Worm (Caenorhabditis elegans) whole organism, L2 larva: ENCODE results near the gene wago-10.

ENCODE experiments used
- C34F6.9 ChIP-seq: fragments of 150-350 bp; optimal IDR thresholded peaks from 2 replicates; lab custom pipeline; 2014; ENCODE audit warnings: missing biosample characterization, missing genetic modification characterization
- F13H6.1 ChIP-seq: sonication (generic microtip); optimal IDR thresholded peaks from 2 replicates; lab custom pipeline; 2016; ENCODE audit warnings: missing genetic modification characterization, missing compliant biosample characterization
- R02D3.7 ChIP-seq: fragments of 150-350 bp; optimal IDR thresholded peaks from 2 replicates; lab custom pipeline; 2014; ENCODE audit warnings: missing biosample characterization, missing genetic modification characterization
- Y55F3AM.14 ChIP-seq: fragments of 200-800 bp; sonication (Bioruptor generic); optimal IDR thresholded peaks from 2 replicates; lab custom pipeline; 2018; ENCODE audit warnings: mild to moderate bottlenecking, missing genetic modification characterization, missing compliant biosample characterization
- ZK546.5 ChIP-seq: sonication (generic microtip); optimal IDR thresholded peaks from 2 replicates; lab custom pipeline; 2017; ENCODE audit warnings: missing biosample characterization, missing genetic modification characterization
- alr-1 ChIP-seq: fragments of 150-350 bp; optimal IDR thresholded peaks from 2 replicates; lab custom pipeline; 2014; ENCODE audit warnings: missing biosample characterization, missing genetic modification characterization
- aly-2 ChIP-seq: fragments of 150-350 bp; optimal IDR thresholded peaks from 2 replicates; lab custom pipeline; 2014; ENCODE audit warnings: missing biosample characterization, missing genetic modification characterization
- ama-1 ChIP-seq: fragments of 150-350 bp; optimal IDR thresholded peaks from 2 replicates; lab custom pipeline; 2018; ENCODE audit warnings: inconsistent platforms
- blmp-1 ChIP-seq: sonication (generic microtip); optimal IDR thresholded peaks from 2 replicates; lab custom pipeline; 2017; ENCODE audit warnings: missing genetic modification characterization, mild to moderate bottlenecking, missing compliant biosample characterization, antibody characterized with exemption, moderate library complexity; ENCODE audit not compliant: insufficient read depth
- ceh-16 ChIP-seq: fragments of 150-350 bp; optimal IDR thresholded peaks from 2 replicates; lab custom pipeline; 2014; ENCODE audit warnings: missing biosample characterization, missing genetic modification characterization
- crh-2 ChIP-seq: sonication (generic microtip); optimal IDR thresholded peaks from 2 replicates; lab custom pipeline; 2017; ENCODE audit warnings: missing biosample characterization, missing genetic modification characterization
- dmd-4 ChIP-seq: sonication (generic microtip); optimal IDR thresholded peaks from 2 replicates; lab custom pipeline; 2017; ENCODE audit warnings: missing biosample characterization, missing genetic modification characterization
- egl-27 ChIP-seq: sonication (generic microtip); optimal IDR thresholded peaks from 3 replicates; lab custom pipeline; 2017; ENCODE audit warnings: missing biosample characterization, missing genetic modification reagents, missing genetic modification characterization
- elt-1 ChIP-seq: fragments of 150-350 bp; optimal IDR thresholded peaks from 2 replicates; lab custom pipeline; 2014; ENCODE audit warnings: missing biosample characterization, missing genetic modification characterization
- elt-3 ChIP-seq: sonication (generic microtip); optimal IDR thresholded peaks from 2 replicates; lab custom pipeline; 2017; ENCODE audit warnings: missing biosample characterization, missing genetic modification characterization
- fos-1 ChIP-seq: fragments of 150-350 bp; optimal IDR thresholded peaks from 2 replicates; lab custom pipeline; 2014; ENCODE audit warnings: missing biosample characterization, missing genetic modification characterization
- gmeb-1 ChIP-seq: fragments of 150-350 bp; optimal IDR thresholded peaks from 2 replicates; lab custom pipeline; 2014; ENCODE audit warnings: missing biosample characterization, missing genetic modification characterization
- lin-39 ChIP-seq: fragments of 150-350 bp; optimal IDR thresholded peaks from 2 replicates; lab custom pipeline; 2014; ENCODE audit warnings: missing biosample characterization, missing genetic modification reagents, missing genetic modification characterization
- lsy-2 ChIP-seq, 2 experiments: fragments of 150-350 bp in 1 of 2; sonication (generic microtip) in 1 of 2; optimal IDR thresholded peaks; 2 replicates each; lab custom pipeline; 2014 to 2017; ENCODE audit warnings: missing biosample characterization in 2 of 2, missing genetic modification characterization in 2 of 2
- nhr-10 ChIP-seq: sonication (generic microtip); optimal IDR thresholded peaks from 2 replicates; lab custom pipeline; 2017; ENCODE audit warnings: missing biosample characterization, missing genetic modification characterization
- nhr-11 ChIP-seq: fragments of 150-350 bp; optimal IDR thresholded peaks from 2 replicates; lab custom pipeline; 2014; ENCODE audit warnings: missing biosample characterization, missing genetic modification characterization
- nhr-129 ChIP-seq: fragments of 150-350 bp; optimal IDR thresholded peaks from 2 replicates; lab custom pipeline; 2014; ENCODE audit warnings: missing biosample characterization, missing genetic modification characterization
- nhr-21 ChIP-seq: fragments of 150-350 bp; optimal IDR thresholded peaks from 2 replicates; lab custom pipeline; 2014; ENCODE audit warnings: missing biosample characterization, missing genetic modification characterization
- nhr-23 ChIP-seq: fragments of 150-350 bp; optimal IDR thresholded peaks from 2 replicates; lab custom pipeline; 2014; ENCODE audit warnings: missing biosample characterization, missing genetic modification reagents, missing genetic modification characterization
- nhr-6 ChIP-seq: fragments of 150-350 bp; optimal IDR thresholded peaks from 2 replicates; lab custom pipeline; 2014; ENCODE audit warnings: missing biosample characterization, missing genetic modification characterization
- nhr-77 ChIP-seq: fragments of 150-350 bp; optimal IDR thresholded peaks from 2 replicates; lab custom pipeline; 2014; ENCODE audit warnings: missing biosample characterization, missing genetic modification characterization
- skn-1 ChIP-seq: sonication (generic microtip); optimal IDR thresholded peaks from 2 replicates; lab custom pipeline; 2017; ENCODE audit warnings: missing biosample characterization, missing genetic modification characterization
- sma-3 ChIP-seq: sonication (generic microtip); optimal IDR thresholded peaks from 2 replicates; lab custom pipeline; 2016; ENCODE audit warnings: missing genetic modification reagents, missing genetic modification characterization, missing compliant biosample characterization
- sma-9 ChIP-seq, 2 experiments: fragments of 150-350 bp in 1 of 2; sonication (generic microtip) in 1 of 2; optimal IDR thresholded peaks; 2 replicates each; lab custom pipeline; 2014 to 2016; ENCODE audit warnings: missing genetic modification characterization in 2 of 2, mild to moderate bottlenecking in 1 of 2, missing biosample characterization in 1 of 2, missing compliant biosample characterization in 1 of 2, missing genetic modification reagents in 1 of 2, moderate library complexity in 1 of 2
- snpc-4 ChIP-seq: fragments of 150-350 bp; optimal IDR thresholded peaks from 2 replicates; lab custom pipeline; 2014; ENCODE audit warnings: missing biosample characterization, missing genetic modification characterization
- unc-39 ChIP-seq: fragments of 150-350 bp; optimal IDR thresholded peaks from 2 replicates; lab custom pipeline; 2014; ENCODE audit warnings: missing biosample characterization, missing genetic modification characterization
- unc-55 ChIP-seq: fragments of 150-350 bp; sonication (generic microtip); optimal IDR thresholded peaks from 3 replicates; lab custom pipeline; 2014; ENCODE audit warnings: missing biosample characterization, missing genetic modification reagents, missing genetic modification characterization
- unc-62 ChIP-seq: fragments of 150-350 bp; optimal IDR thresholded peaks from 2 replicates; lab custom pipeline; 2014; ENCODE audit warnings: missing biosample characterization, missing genetic modification reagents, missing genetic modification characterization
- ztf-1 ChIP-seq: fragments of 200-800 bp; sonication (Bioruptor generic); conservative IDR thresholded peaks from 2 replicates; pipeline ENCODE4 v1.3.6; 2022; ENCODE audit warnings: missing genetic modification characterization, missing compliant biosample characterization
- ztf-11 ChIP-seq: sonication (generic microtip); optimal IDR thresholded peaks from 2 replicates; lab custom pipeline; 2017; ENCODE audit warnings: missing biosample characterization, missing genetic modification characterization
- ztf-4 ChIP-seq: fragments of 150-350 bp; optimal IDR thresholded peaks from 2 replicates; lab custom pipeline; 2014; ENCODE audit warnings: missing biosample characterization, missing genetic modification characterization

Gene wago-10

DNA sequence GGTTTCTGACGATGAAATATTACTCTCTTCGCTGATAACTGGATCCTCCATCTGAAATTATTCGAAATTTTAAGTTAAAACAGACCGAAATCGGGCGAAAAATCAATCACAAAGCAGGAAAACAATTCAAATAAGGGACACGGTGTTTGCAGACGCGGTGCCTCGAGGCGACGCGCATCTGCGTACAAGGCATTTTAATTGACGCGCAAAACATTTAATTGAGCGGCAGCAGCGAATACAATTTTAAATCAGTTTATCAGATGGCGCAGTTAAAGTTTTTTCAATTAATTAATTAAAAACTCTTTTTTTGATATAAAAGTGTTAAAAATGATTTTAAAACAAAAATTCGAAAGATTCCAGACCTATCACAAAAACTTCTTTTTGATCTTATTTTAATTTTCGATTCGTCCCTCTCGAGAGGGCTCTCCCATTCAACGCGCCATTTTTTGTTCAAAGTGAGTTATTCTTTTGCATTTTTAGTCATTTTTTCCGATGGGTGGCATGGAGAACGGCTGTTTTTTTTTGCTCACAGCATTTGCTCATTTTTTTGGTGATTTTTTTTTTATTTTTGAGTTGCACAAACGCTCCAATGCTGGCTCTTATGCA is 31.6 kb upstream of the wago-10 start, which contains the start of gene phf-10:
phf-10 (minus strand) TSS at position 81 of the 606 bp plus-strand sequence.
- peak; percentile 69 for TF ChIP-seq gmeb-1
- TF ChIP-seq unc-55: peak; percentile 36
- TF ChIP-seq lsy-2 (tag; optimal IDR thresholded peaks at IDR 0.05; lab: Kevin White, UChicago): peak in 1 of 2 experiments; percentile 34
- no peak for TF ChIP-seq crh-2 (tag; lab: Kevin White, UChicago)
- no peak for TF ChIP-seq ztf-1 (GFP tag; lab: Robert Waterston, UW)
- no peak for TF ChIP-seq blmp-1
- TF ChIP-seq sma-3 (GFP tag; lab: Kevin White, UChicago): peak; percentile 8
- TF ChIP-seq snpc-4 (tag; lab: Kevin White, UChicago): no peak

ce11 chrV:312421-312820 is 30.8 kb upstream of the wago-10 start, which contains the start of gene nhr-15:
Gene nhr-15 (plus strand): TSS chrV:312721.
- TF ChIP-seq ama-1 (lab: Kevin White, UChicago): no peak
- no peak for TF ChIP-seq lsy-2 (tag; optimal IDR thresholded peaks at IDR 0.05; lab: Kevin White, UChicago)
- no peak for TF ChIP-seq nhr-6 (tag; lab: Kevin White, UChicago)
- TF ChIP-seq R02D3.7 (tag; lab: Kevin White, UChicago): no peak
- TF ChIP-seq, all 48 proteins: peak for 0

DNA sequence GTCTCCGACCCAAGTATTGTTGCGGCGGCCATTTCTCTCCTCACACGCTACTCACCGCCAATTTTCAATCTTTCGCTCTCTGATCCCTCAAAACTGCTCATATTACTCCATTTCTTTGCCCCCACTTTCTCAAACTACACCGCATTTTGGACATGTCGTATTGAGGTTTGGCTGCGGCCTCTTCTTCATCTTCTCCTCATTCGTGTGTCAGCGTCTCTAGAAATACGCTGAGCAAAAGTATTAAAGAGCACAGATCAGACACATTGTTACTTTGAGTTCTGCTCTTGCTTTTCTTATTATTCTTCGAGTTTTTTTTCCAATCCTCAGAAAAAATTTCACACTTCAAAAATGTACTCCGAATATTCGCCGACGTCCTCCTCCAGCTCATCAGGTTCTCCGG is 23.2 kb upstream of the wago-10 start:
- TF ChIP-seq lsy-2 (tag; optimal IDR thresholded peaks at IDR 0.05; lab: Kevin White, UChicago): no peak
- TF ChIP-seq Y55F3AM.14: no peak
- no peak for TF ChIP-seq nhr-77 (tag; lab: Kevin White, UChicago)
- no peak for TF ChIP-seq ceh-16 (tag; lab: Kevin White, UChicago)
- no peak for TF ChIP-seq nhr-10 (tag; lab: Kevin White, UChicago)
- TF ChIP-seq unc-39: no peak
- TF ChIP-seq nhr-129 (tag; lab: Kevin White, UChicago): no peak
- TF ChIP-seq aly-2 (tag; lab: Kevin White, UChicago): no peak
- no peak for TF ChIP-seq unc-55

ce11 chrV:330625-331024 is 12.6 kb upstream of the wago-10 start, which contains the start of gene abt-4:
Gene abt-4 (minus strand): TSS chrV:330725.
- no peak for TF ChIP-seq sma-9 (GFP tag; optimal IDR thresholded peaks at IDR 0.05; lab: Kevin White, UChicago)
- TF ChIP-seq sma-9 (tag; optimal IDR thresholded peaks at IDR 0.05; lab: Kevin White, UChicago): no peak
- TF ChIP-seq fos-1 (tag; lab: Kevin White, UChicago): no peak
- no peak for TF ChIP-seq alr-1 (tag; lab: Kevin White, UChicago)
- no peak for TF ChIP-seq ztf-4 (tag; lab: Kevin White, UChicago)
- no peak for TF ChIP-seq nhr-77 (tag; lab: Kevin White, UChicago)
- TF ChIP-seq R02D3.7 (tag; lab: Kevin White, UChicago): no peak
- TF ChIP-seq Y55F3AM.14: no peak
- no peak for TF ChIP-seq elt-1
- no peak for TF ChIP-seq unc-62 (GFP tag; lab: Kevin White, UChicago)
- TF ChIP-seq unc-39: no peak
- TF ChIP-seq elt-3: no peak

- peak; percentile 56 for TF ChIP-seq fos-1 (tag; lab: Kevin White, UChicago)
- no peak for TF ChIP-seq blmp-1
- TF ChIP-seq elt-3: no peak
- TF ChIP-seq, all 48 proteins: peak for 1
Observed at ce11 chrV:331245-331644, 12.0 kb upstream of the wago-10 start.

DNA sequence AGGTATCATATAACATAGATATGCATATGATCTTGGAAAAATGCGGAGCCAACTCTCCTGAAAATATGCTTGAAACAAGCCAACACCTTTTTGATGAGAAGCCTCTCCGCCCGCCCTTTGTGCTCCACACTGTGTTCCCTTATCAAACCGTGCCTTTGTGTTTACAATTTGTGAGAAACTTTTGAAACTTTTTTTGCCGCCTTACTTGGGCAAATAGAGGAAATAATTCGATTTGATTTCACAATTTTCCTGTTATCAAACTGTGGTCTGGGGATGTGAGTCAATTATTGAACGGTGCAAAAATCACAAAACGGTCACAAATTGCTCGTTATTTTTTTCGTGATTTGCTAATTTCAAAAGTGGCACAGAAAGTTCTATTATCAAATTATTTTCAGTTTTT is 10.6 kb upstream of the wago-10 start:
- TF ChIP-seq egl-27 (no peak), C34F6.9 (tag; lab: Kevin White, UChicago) (no peak), sma-9 (GFP tag; optimal IDR thresholded peaks at IDR 0.05; lab: Kevin White, UChicago) (peak; percentile 54), sma-9 (tag; optimal IDR thresholded peaks at IDR 0.05; lab: Kevin White, UChicago) (no peak), gmeb-1 (peak; percentile 6), fos-1 (tag; lab: Kevin White, UChicago) (peak; percentile 97), lin-39 (tag; lab: Kevin White, UChicago) (no peak), unc-62 (GFP tag; lab: Kevin White, UChicago) (no peak), nhr-21 (tag; lab: Kevin White, UChicago) (no peak), nhr-23 (tag; lab: Kevin White, UChicago) (no peak), elt-1 (no peak), nhr-11 (tag; lab: Kevin White, UChicago) (no peak), ZK546.5 (tag; lab: Kevin White, UChicago) (no peak), nhr-6 (tag; lab: Kevin White, UChicago) (no peak), ceh-16 (tag; lab: Kevin White, UChicago) (no peak), F13H6.1 (tag; lab: Kevin White, UChicago) (peak; percentile 44), unc-55 (no peak), nhr-77 (tag; lab: Kevin White, UChicago) (no peak), nhr-129 (tag; lab: Kevin White, UChicago) (no peak), skn-1 (tag; lab: Kevin White, UChicago) (no peak), crh-2 (tag; lab: Kevin White, UChicago) (peak; percentile 54), ztf-11 (no peak), dmd-4 (tag; lab: Kevin White, UChicago) (no peak), blmp-1 (no peak)
- TF ChIP-seq, all 48 proteins: peak for 5
